Fruit fly (Drosophila melanogaster) whole organism, embryonic: Measurements from ENCODE around the gene CG32026.

ENCODE experiments used
- BtbVII ChIP-seq: fragments of 200-800 bp; sonication (Bioruptor generic); optimal IDR thresholded peaks from 3 replicates; lab custom pipeline; 2017; ENCODE audit warnings: missing biosample characterization, mild to moderate bottlenecking, missing genetic modification characterization
- CG10366 ChIP-seq: fragments of 200-800 bp; sonication (Bioruptor generic); IDR thresholded peaks from 2 replicates; pipeline ENCODE4 v1.3.6; 2022; ENCODE audit warnings: missing biosample characterization, missing genetic modification characterization
- CG10431 ChIP-seq: fragments of 200-800 bp; sonication (Bioruptor generic); optimal IDR thresholded peaks from 3 replicates; lab custom pipeline; 2018; ENCODE audit warnings: missing biosample characterization, mild to moderate bottlenecking, missing genetic modification characterization
- CG11085 ChIP-seq: fragments of 200-800 bp; sonication (Bioruptor generic); IDR thresholded peaks from 2 replicates; pipeline ENCODE4 v1.3.6; 2022; ENCODE audit warnings: missing biosample characterization, missing genetic modification characterization
- CG11093 ChIP-seq: fragments of 200-800 bp; sonication (Bioruptor generic); IDR thresholded peaks from 3 replicates; pipeline ENCODE4 v1.3.6; 2022; ENCODE audit warnings: missing biosample characterization, missing genetic modification characterization
- CG11398 ChIP-seq: fragments of 200-800 bp; sonication (Bioruptor generic); optimal IDR thresholded peaks from 2 replicates; lab custom pipeline; 2016; ENCODE audit warnings: missing biosample characterization, missing genetic modification characterization
- CG11504 ChIP-seq: fragments of 200-800 bp; sonication (Bioruptor generic); optimal IDR thresholded peaks from 3 replicates; lab custom pipeline; 2019; ENCODE audit warnings: missing biosample characterization, mild to moderate bottlenecking, missing genetic modification characterization, moderate library complexity
- CG12071 ChIP-seq: fragments of 200-800 bp; sonication (Bioruptor generic); optimal IDR thresholded peaks from 3 replicates; lab custom pipeline; 2018; ENCODE audit warnings: missing biosample characterization, mild to moderate bottlenecking, missing genetic modification characterization
- CG12104 ChIP-seq: fragments of 200-800 bp; sonication (Bioruptor generic); optimal IDR thresholded peaks from 3 replicates; lab custom pipeline; 2016; ENCODE audit warnings: missing biosample characterization, missing genetic modification characterization
- CG12391 ChIP-seq: fragments of 200-800 bp; sonication (Bioruptor generic); optimal IDR thresholded peaks from 3 replicates; lab custom pipeline; 2018; ENCODE audit warnings: missing biosample characterization, mild to moderate bottlenecking, missing genetic modification characterization, moderate library complexity
- CG15696 ChIP-seq: fragments of 200-800 bp; sonication (Bioruptor generic); optimal IDR thresholded peaks from 2 replicates; lab custom pipeline; 2019; ENCODE audit warnings: missing biosample characterization, mild to moderate bottlenecking, missing genetic modification characterization, moderate library complexity
- CG1647 ChIP-seq: fragments of 200-800 bp; sonication (Bioruptor generic); optimal IDR thresholded peaks from 3 replicates; lab custom pipeline; 2016; ENCODE audit warnings: missing biosample characterization, missing genetic modification characterization
- CG17912 ChIP-seq: fragments of 200-800 bp; sonication (Bioruptor generic); optimal IDR thresholded peaks from 2 replicates; lab custom pipeline; 2018; ENCODE audit warnings: missing biosample characterization, mild to moderate bottlenecking, missing genetic modification characterization
- CG2129 ChIP-seq: fragments of 200-800 bp; sonication (Bioruptor generic); IDR thresholded peaks from 2 replicates; pipeline ENCODE4 v1.3.6; 2022; ENCODE audit warnings: missing biosample characterization, missing genetic modification characterization; ENCODE audit not compliant: partially characterized antibody
- CG33213 ChIP-seq: fragments of 200-800 bp; sonication (Bioruptor generic); optimal IDR thresholded peaks from 3 replicates; lab custom pipeline; 2016; ENCODE audit warnings: missing biosample characterization, missing genetic modification characterization
- CG34376 ChIP-seq: fragments of 200-800 bp; sonication (Bioruptor generic); optimal IDR thresholded peaks from 2 replicates; lab custom pipeline; 2018; ENCODE audit warnings: missing biosample characterization, mild to moderate bottlenecking, missing genetic modification characterization
- CG3995 ChIP-seq: fragments of 200-800 bp; sonication (Bioruptor generic); optimal IDR thresholded peaks from 3 replicates; lab custom pipeline; 2016; ENCODE audit warnings: missing biosample characterization, missing genetic modification characterization
- CG4424 ChIP-seq: fragments of 200-800 bp; sonication (Bioruptor generic); optimal IDR thresholded peaks from 3 replicates; lab custom pipeline; 2016; ENCODE audit warnings: missing biosample characterization, missing genetic modification characterization
- CG4820 ChIP-seq: fragments of 200-800 bp; sonication (Bioruptor generic); optimal IDR thresholded peaks from 3 replicates; lab custom pipeline; 2016; ENCODE audit warnings: missing biosample characterization, missing genetic modification characterization
- CG6654 ChIP-seq: fragments of 200-800 bp; sonication (Bioruptor generic); optimal IDR thresholded peaks from 2 replicates; lab custom pipeline; 2017; ENCODE audit warnings: missing biosample characterization, mild to moderate bottlenecking, missing genetic modification characterization
- CG8281 ChIP-seq: fragments of 200-800 bp; sonication (Bioruptor generic); optimal IDR thresholded peaks from 2 replicates; lab custom pipeline; 2018; ENCODE audit warnings: missing biosample characterization, mild to moderate bottlenecking, missing genetic modification characterization, moderate library complexity
- D19B ChIP-seq: fragments of 200-800 bp; sonication (Bioruptor generic); optimal IDR thresholded peaks from 2 replicates; lab custom pipeline; 2017; ENCODE audit warnings: missing biosample characterization, mild to moderate bottlenecking, missing genetic modification characterization
- Dll ChIP-seq: fragments of 200-800 bp; sonication (Bioruptor generic); IDR thresholded peaks from 4 replicates; pipeline ENCODE4 v1.3.6; 2022; ENCODE audit warnings: missing biosample characterization, missing genetic modification characterization; ENCODE audit not compliant: partially characterized antibody
- E2f2 ChIP-seq: fragments of 200-800 bp; sonication (Bioruptor generic); IDR thresholded peaks from 2 replicates; pipeline ENCODE4 v1.3.6; 2022; ENCODE audit warnings: missing biosample characterization, missing genetic modification characterization
- Eip74EF ChIP-seq, 2 experiments: fragments of 200-800 bp in 1 of 2; fragments of >200 bp in 1 of 2; sonication (Bioruptor generic) in 1 of 2; optimal IDR thresholded peaks; 2 replicates each; lab custom pipeline; 2017 to 2019; ENCODE audit warnings: missing biosample characterization in 2 of 2, missing genetic modification characterization in 2 of 2, mild to moderate bottlenecking in 1 of 2, moderate library complexity in 1 of 2
- HmgZ ChIP-seq: fragments of 200-800 bp; sonication (Bioruptor generic); optimal IDR thresholded peaks from 2 replicates; lab custom pipeline; 2018; ENCODE audit warnings: missing biosample characterization, mild to moderate bottlenecking, missing genetic modification characterization
- Hmr ChIP-seq: fragments of 200-800 bp; sonication (Bioruptor generic); optimal IDR thresholded peaks from 3 replicates; lab custom pipeline; 2017; ENCODE audit warnings: mild to moderate bottlenecking, missing biosample characterization, missing genetic modification reagents, missing genetic modification characterization
- Lhr ChIP-seq: fragments of 200-800 bp; sonication (Bioruptor generic); optimal IDR thresholded peaks from 3 replicates; lab custom pipeline; 2017; ENCODE audit warnings: mild to moderate bottlenecking, missing biosample characterization, missing genetic modification reagents, missing genetic modification characterization
- Lim3 ChIP-seq: fragments of 200-800 bp; sonication (Bioruptor generic); IDR thresholded peaks from 2 replicates; pipeline ENCODE4 v1.3.6; 2022; ENCODE audit warnings: missing biosample characterization, missing genetic modification characterization
- NC2α ChIP-seq: fragments of 200-800 bp; sonication (Bioruptor generic); optimal IDR thresholded peaks from 2 replicates; lab custom pipeline; 2016; ENCODE audit warnings: missing biosample characterization, missing genetic modification characterization
- NC2β ChIP-seq: fragments of 200-800 bp; sonication (Bioruptor generic); optimal IDR thresholded peaks from 2 replicates; lab custom pipeline; 2016; ENCODE audit warnings: missing biosample characterization, missing genetic modification characterization
- Sox102F ChIP-seq: fragments of 200-800 bp; sonication (Bioruptor generic); optimal IDR thresholded peaks from 2 replicates; lab custom pipeline; 2018; ENCODE audit warnings: missing biosample characterization, mild to moderate bottlenecking, missing genetic modification characterization, moderate library complexity
- TFAM ChIP-seq: fragments of 200-800 bp; sonication (Bioruptor generic); optimal IDR thresholded peaks from 2 replicates; lab custom pipeline; 2017; ENCODE audit warnings: missing biosample characterization, missing genetic modification characterization, inconsistent platforms
- cg ChIP-seq: fragments of 200-800 bp; sonication (Bioruptor generic); optimal IDR thresholded peaks from 3 replicates; lab custom pipeline; 2019; ENCODE audit warnings: missing biosample characterization, mild to moderate bottlenecking, missing genetic modification characterization, moderate library complexity
- chinmo ChIP-seq: fragments of 200-800 bp; sonication (Bioruptor generic); IDR thresholded peaks from 4 replicates; pipeline ENCODE4 v1.3.6; 2022; ENCODE audit warnings: missing biosample characterization, missing genetic modification characterization; ENCODE audit not compliant: partially characterized antibody
- chm ChIP-seq: fragments of 200-800 bp; sonication (Bioruptor generic); IDR thresholded peaks from 2 replicates; pipeline ENCODE4 v1.3.6; 2022; ENCODE audit warnings: missing biosample characterization, missing genetic modification characterization
- dmrt11E ChIP-seq: fragments of 200-800 bp; sonication (Bioruptor generic); optimal IDR thresholded peaks from 3 replicates; lab custom pipeline; 2018; ENCODE audit warnings: missing biosample characterization, mild to moderate bottlenecking, missing genetic modification characterization, moderate library complexity
- dpn ChIP-seq, 2 experiments: fragments of 200-800 bp; sonication (Bioruptor generic); optimal IDR thresholded peaks; 3 replicates each; lab custom pipeline; 2016; ENCODE audit warnings: missing biosample characterization in 2 of 2, missing genetic modification characterization in 2 of 2
- eve ChIP-seq, 2 experiments: fragments of >200 bp; optimal IDR thresholded peaks; 2 replicates each; lab custom pipeline; 2017; ENCODE audit warnings: missing biosample characterization in 2 of 2, missing genetic modification characterization in 2 of 2
- gsb-n ChIP-seq: fragments of 200-800 bp; sonication (Bioruptor generic); optimal IDR thresholded peaks from 3 replicates; lab custom pipeline; 2018; ENCODE audit warnings: missing biosample characterization, mild to moderate bottlenecking, missing genetic modification characterization
- kah ChIP-seq: fragments of 200-800 bp; sonication (Bioruptor generic); optimal IDR thresholded peaks from 2 replicates; lab custom pipeline; 2018; ENCODE audit warnings: missing biosample characterization, mild to moderate bottlenecking, missing genetic modification characterization
- mirr ChIP-seq: fragments of 200-800 bp; sonication (Bioruptor generic); optimal IDR thresholded peaks from 3 replicates; lab custom pipeline; 2018; ENCODE audit warnings: missing biosample characterization, mild to moderate bottlenecking, missing genetic modification characterization
- otp ChIP-seq: fragments of 200-800 bp; sonication (Bioruptor generic); IDR thresholded peaks from 3 replicates; pipeline ENCODE4, ENCODE4 v1.3.6; 2022; ENCODE audit warnings: missing biosample characterization, missing genetic modification characterization
- pnt ChIP-seq: fragments of 200-800 bp; sonication (Bioruptor generic); optimal IDR thresholded peaks from 3 replicates; lab custom pipeline; 2016; ENCODE audit warnings: missing biosample characterization, missing genetic modification characterization
- prd ChIP-seq, 3 experiments: fragments of >200 bp in 2 of 3; fragments of 200-800 bp in 1 of 3; sonication (Bioruptor generic) in 1 of 3; optimal IDR thresholded peaks in 2 of 3; IDR thresholded peaks in 1 of 3; 2 replicates in 2 of 3; 3 replicates in 1 of 3; pipeline versions ENCODE4 v1.3.6 to Lab custom; 2017 to 2022; ENCODE audit warnings: missing biosample characterization in 1 of 3, missing genetic modification characterization in 1 of 3
- pum ChIP-seq: fragments of 200-800 bp; sonication (Bioruptor generic); optimal IDR thresholded peaks from 2 replicates; lab custom pipeline; 2016; ENCODE audit warnings: missing biosample characterization, missing genetic modification characterization
- pzg ChIP-seq: fragments of 200-800 bp; sonication (Bioruptor generic); optimal IDR thresholded peaks from 3 replicates; lab custom pipeline; 2018; ENCODE audit warnings: missing biosample characterization, mild to moderate bottlenecking, missing genetic modification characterization, moderate library complexity
- repo ChIP-seq: fragments of 200-800 bp; sonication (Bioruptor generic); optimal IDR thresholded peaks from 2 replicates; lab custom pipeline; 2016; ENCODE audit warnings: missing biosample characterization, missing genetic modification characterization
- tup ChIP-seq: fragments of 200-800 bp; sonication (Bioruptor generic); optimal IDR thresholded peaks from 2 replicates; lab custom pipeline; 2016; ENCODE audit warnings: missing biosample characterization, mild to moderate bottlenecking, missing genetic modification characterization, moderate library complexity
- z ChIP-seq: fragments of 200-800 bp; sonication (Bioruptor generic); IDR thresholded peaks from 3 replicates; pipeline ENCODE4 v1.3.6; 2022; ENCODE audit warnings: missing biosample characterization, missing genetic modification characterization

Gene CG32026

DNA sequence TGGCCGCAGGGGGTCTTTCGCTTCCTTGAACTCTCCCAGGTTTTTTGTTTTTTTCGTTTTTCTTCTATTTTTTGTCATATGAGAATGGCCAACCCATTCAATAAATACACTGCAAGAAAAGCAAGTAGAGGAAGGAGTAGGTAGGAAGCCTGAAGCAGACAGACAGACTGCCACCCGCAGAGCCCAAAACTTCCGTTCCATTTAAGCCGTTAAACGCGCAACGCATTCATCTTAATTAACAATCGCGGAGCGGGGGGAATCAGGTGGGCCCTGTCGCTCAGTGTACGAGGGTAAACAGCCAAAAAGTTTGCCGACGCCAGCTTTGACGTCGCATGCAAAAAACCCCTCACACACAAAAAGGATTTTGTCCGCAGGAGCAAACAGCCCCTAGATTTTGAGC lies 16.6 kb downstream of the CG32026 start (continued):
- 0 out of 4 replicates have a peak, but pooled peaks have one; percentile 21 for TF ChIP-seq chinmo
- no peak for TF ChIP-seq NC2α (GFP tag; lab: Kevin White, UChicago)
- TF ChIP-seq CG34376 (GFP tag; lab: Kevin White, UChicago): no peak
- no peak for TF ChIP-seq HmgZ (tag; lab: Kevin White, UChicago)
- TF ChIP-seq CG15696 (tag; lab: Kevin White, UChicago): no peak
- TF ChIP-seq Sox102F (GFP tag; lab: Kevin White, UChicago): peak; percentile 22
- TF ChIP-seq CG11085: peak; percentile 62
- TF ChIP-seq dpn (GFP tag; optimal IDR thresholded peaks at IDR 0.05; lab: Kevin White, UChicago): peak in 1 of 2 experiments; percentile 26
- TF ChIP-seq Lhr (GFP tag; lab: Kevin White, UChicago): no peak
- TF ChIP-seq CG17912: no peak
- peak; percentile 60; the same call in 1 of the 3 replicates for TF ChIP-seq otp (GFP tag; lab: Robert Waterston, UW)
- TF ChIP-seq kah (GFP tag; lab: Kevin White, UChicago): no peak
- no peak for TF ChIP-seq repo (GFP tag; lab: Kevin White, UChicago)
- 0 out of 3 replicates have a peak, but pooled peaks have one; percentile 17 for TF ChIP-seq CG11093 (GFP tag; lab: Robert Waterston, UW)
- TF ChIP-seq CG12104: no peak
- TF ChIP-seq pzg (GFP tag; lab: Kevin White, UChicago): no peak
- no peak for TF ChIP-seq z (GFP tag; lab: Robert Waterston, UW)
- TF ChIP-seq Lim3 (GFP tag; lab: Robert Waterston, UW): no peak
- TF ChIP-seq Eip74EF (GFP tag; optimal IDR thresholded peaks at IDR 0.05; lab: Kevin White, UChicago): no peak
- no peak for TF ChIP-seq mirr (GFP tag; lab: Kevin White, UChicago)
- TF ChIP-seq CG10366: peak; percentile 48
- TF ChIP-seq CG1647 (GFP tag; lab: Kevin White, UChicago): no peak
- TF ChIP-seq CG11398: no peak
- TF ChIP-seq cg: no peak
- peak; percentile 48 for TF ChIP-seq CG11504 (tag; lab: Kevin White, UChicago)
- TF ChIP-seq NC2β (GFP tag; lab: Kevin White, UChicago): no peak
- no peak for TF ChIP-seq gsb-n (tag; lab: Kevin White, UChicago)
- TF ChIP-seq CG6654 (GFP tag; lab: Kevin White, UChicago): no peak
- TF ChIP-seq CG4820 (GFP tag; lab: Kevin White, UChicago): no peak
- no peak for TF ChIP-seq tup (GFP tag; lab: Kevin White, UChicago)
- no peak for TF ChIP-seq eve (GFP tag; optimal IDR thresholded peaks at IDR 0.05; lab: Kevin White, UChicago)
- TF ChIP-seq Hmr: peak; percentile 15
- TF ChIP-seq CG3995 (GFP tag; lab: Kevin White, UChicago): no peak
- no peak for TF ChIP-seq chm (GFP tag; lab: Robert Waterston, UW)
- peak; percentile 11 for TF ChIP-seq pum (GFP tag; lab: Kevin White, UChicago)
- no peak for TF ChIP-seq BtbVII (GFP tag; lab: Kevin White, UChicago)
- peak; percentile 60 for TF ChIP-seq pnt (GFP tag; lab: Kevin White, UChicago)
- TF ChIP-seq CG2129 (GFP tag; lab: Robert Waterston, UW): no peak
- no peak for TF ChIP-seq CG10431
- TF ChIP-seq CG4424 (GFP tag; lab: Kevin White, UChicago): peak; percentile 17
- TF ChIP-seq CG12391: no peak
- TF ChIP-seq dmrt11E (tag; lab: Kevin White, UChicago): no peak
- no peak for TF ChIP-seq TFAM (GFP tag; lab: Kevin White, UChicago)
- TF ChIP-seq D19B (GFP tag; lab: Kevin White, UChicago): no peak
- TF ChIP-seq E2f2 (GFP tag; lab: Robert Waterston, UW): 0 out of 2 replicates have a peak, but pooled peaks have one; percentile 25
- TF ChIP-seq prd (optimal IDR thresholded peaks at IDR 0.05; lab: Kevin White, UChicago): no peak
- peak; percentile 64 for TF ChIP-seq prd (GFP tag; IDR thresholded peaks at IDR 0.05; lab: Robert Waterston, UW)
- no peak for TF ChIP-seq CG8281 (tag; lab: Kevin White, UChicago)
- TF ChIP-seq CG33213 (GFP tag; lab: Kevin White, UChicago): no peak
- TF ChIP-seq CG12071: peak; percentile 31
- TF ChIP-seq Dll: no peak
